Fruit fly (Drosophila melanogaster): Measurements from ENCODE around the gene CG45489.

CG45489 gene

dm6 chrX:19964215-19964614, 35.2 kb upstream of the CG45489 start (continued):
- TF ChIP-seq Dll (GFP tag; IDR thresholded peaks at IDR 0.05; ENCODE audit: partially characterized antibody) (no peak), E2f1 (GFP tag; IDR thresholded peaks at IDR 0.05) (peak; percentile 50), fru (optimal IDR thresholded peaks at IDR 0.05) (no peak), CG17328 (GFP tag; IDR thresholded peaks at IDR 0.05) (no peak), sc (optimal IDR thresholded peaks at IDR 0.05) (no peak), sc (GFP tag; optimal IDR thresholded peaks at IDR 0.05) (no peak), CG3163 (GFP tag; optimal IDR thresholded peaks at IDR 0.05) (no peak), CG14667 (GFP tag; IDR thresholded peaks at IDR 0.05) (no peak), z (GFP tag; IDR thresholded peaks at IDR 0.05) (no peak), Nf-YC (tag; optimal IDR thresholded peaks at IDR 0.05) (peak; percentile 14), nmo (GFP tag; optimal IDR thresholded peaks at IDR 0.05) (peak; percentile 42), CG10267 (tag; optimal IDR thresholded peaks at IDR 0.05) (no peak), inv (GFP tag; IDR thresholded peaks at IDR 0.05; ENCODE audit: partially characterized antibody) (no peak), CG17361 (GFP tag; IDR thresholded peaks at IDR 0.05) (no peak), abd-A (tag; optimal IDR thresholded peaks at IDR 0.05) (no peak), crol (GFP tag; IDR thresholded peaks at IDR 0.05) (no peak), CG4707 (GFP tag; optimal IDR thresholded peaks at IDR 0.05) (no peak), ham (GFP tag; IDR thresholded peaks at IDR 0.05) (no peak), CG2678 (tag; optimal IDR thresholded peaks at IDR 0.05) (peak; percentile 67), Awh (GFP tag; IDR thresholded peaks at IDR 0.05) (no peak), Jarid2 (GFP tag; optimal IDR thresholded peaks at IDR 0.05) (no peak), Hr78 (GFP tag; optimal IDR thresholded peaks at IDR 0.05) (no peak), CG9727 (GFP tag; optimal IDR thresholded peaks at IDR 0.05) (peak; percentile 21), Camta (GFP tag; optimal IDR thresholded peaks at IDR 0.05) (peak; percentile 19), sens (GFP tag) (peak; percentile 88), Myb (GFP tag; optimal IDR thresholded peaks at IDR 0.05) (peak; percentile 18), CG15073 (GFP tag; optimal IDR thresholded peaks at IDR 0.05) (no peak), aop (GFP tag; IDR thresholded peaks at IDR 0.05) (no peak), Scr (GFP tag; IDR thresholded peaks at IDR 0.05; ENCODE audit: partially characterized antibody) (no peak), CG15011 (GFP tag; optimal IDR thresholded peaks at IDR 0.05) (no peak), tin (GFP tag; optimal IDR thresholded peaks at IDR 0.05) (no peak), CG6683 (GFP tag; optimal IDR thresholded peaks at IDR 0.05) (no peak), CG13624 (GFP tag; optimal IDR thresholded peaks at IDR 0.05) (peak; percentile 41), CHES-1-like (GFP tag; optimal IDR thresholded peaks at IDR 0.05) (no peak), CG17612 (GFP tag; IDR thresholded peaks at IDR 0.05) (no peak), CG13894 (tag; optimal IDR thresholded peaks at IDR 0.05) (no peak), CG2889 (GFP tag; IDR thresholded peaks at IDR 0.05) (0 out of 3 replicates have a peak, but pooled peaks have one; percentile 18), Poxn (GFP tag; IDR thresholded peaks at IDR 0.05) (no peak), NFAT (GFP tag; IDR thresholded peaks at IDR 0.05) (no peak), eyg (GFP tag; optimal IDR thresholded peaks at IDR 0.05) (no peak), Meics (GFP tag; optimal IDR thresholded peaks at IDR 0.05) (peak; percentile 33), CG17359 (tag; optimal IDR thresholded peaks at IDR 0.05) (peak; percentile 31), Sox100B (GFP tag; optimal IDR thresholded peaks at IDR 0.05) (peak; percentile 27), ase (GFP tag; IDR thresholded peaks at IDR 0.05) (no peak), pnt (GFP tag; optimal IDR thresholded peaks at IDR 0.05) (peak; percentile 27), lmd (GFP tag; IDR thresholded peaks at IDR 0.05) (peak; percentile 57), CG10147 (GFP tag; optimal IDR thresholded peaks at IDR 0.05) (peak; percentile 4), vvl (GFP tag; IDR thresholded peaks at IDR 0.05) (no peak), CG1603 (tag; optimal IDR thresholded peaks at IDR 0.05) (peak; percentile 25), sqz (GFP tag; optimal IDR thresholded peaks at IDR 0.05) (no peak), ro (GFP tag; IDR thresholded peaks at IDR 0.05) (no peak), ci (GFP tag; IDR thresholded peaks at IDR 0.05) (peak; percentile 31; the same call in 1 of the 3 replicates), BtbVII (GFP tag; optimal IDR thresholded peaks at IDR 0.05) (no peak)

Data from whole organism, embryonic.